Worm (Caenorhabditis elegans): ENCODE data around the gene K09H11.9.

Gene K09H11.9

ce11 chrV:5666036-5666729 lies 50.2 kb downstream of the K09H11.9 start, which contains the start of gene C14C11.7:
C14C11.7 (minus strand) TSS chrV:5666086.
- TF ChIP-seq pha-2 (tag; optimal IDR thresholded peaks at IDR 0.05) (no peak), ceh-34 (tag; optimal IDR thresholded peaks at IDR 0.05) (no peak), nhr-11 (tag; optimal IDR thresholded peaks at IDR 0.05) (no peak), syd-9 (tag; optimal IDR thresholded peaks at IDR 0.05) (no peak), pag-3 (tag; optimal IDR thresholded peaks at IDR 0.05; ENCODE audit: borderline replicate concordance) (no peak), nfya-1 (tag; optimal IDR thresholded peaks at IDR 0.05) (no peak), ceh-30 (tag; optimal IDR thresholded peaks at IDR 0.05) (no peak), pax-1 (tag; optimal IDR thresholded peaks at IDR 0.05) (no peak), hlh-8 (tag; optimal IDR thresholded peaks at IDR 0.05) (no peak), ttx-3 (tag; optimal IDR thresholded peaks at IDR 0.05) (no peak), che-1 (tag; optimal IDR thresholded peaks at IDR 0.05) (no peak), mec-3 (tag; optimal IDR thresholded peaks at IDR 0.05; ENCODE audit: borderline replicate concordance) (no peak), fkh-6 (tag; optimal IDR thresholded peaks at IDR 0.05) (no peak)
